Worm (Caenorhabditis elegans) whole organism, young adult: ENCODE measurements around the gene C44C10.15.

Source experiments
- B0019.2 ChIP-seq: fragments of 200-800 bp; sonication (Bioruptor generic); conservative IDR thresholded peaks from 2 replicates; pipeline ENCODE4 v1.3.6; 2022; ENCODE audit warnings: missing genetic modification reagents, missing genetic modification characterization, missing compliant biosample characterization
- B0035.1 ChIP-seq: sonication (generic microtip); optimal IDR thresholded peaks from 2 replicates; lab custom pipeline; 2016; ENCODE audit warnings: missing genetic modification characterization, mild to moderate bottlenecking, missing compliant biosample characterization, missing genotype, missing genetic modification reagents
- B0261.1 ChIP-seq: sonication (generic microtip); optimal IDR thresholded peaks from 2 replicates; lab custom pipeline; 2016; ENCODE audit warnings: mild to moderate bottlenecking, missing genetic modification characterization, moderate library complexity, missing compliant biosample characterization
- F57A8.1 ChIP-seq: fragments of 200-800 bp; sonication (Bioruptor generic); optimal IDR thresholded peaks from 2 replicates; lab custom pipeline; 2018; ENCODE audit warnings: mild to moderate bottlenecking, missing genetic modification characterization, moderate library complexity, missing compliant biosample characterization
- K12H6.12 ChIP-seq: fragments of 200-800 bp; sonication (Bioruptor generic); optimal IDR thresholded peaks from 2 replicates; lab custom pipeline; 2018; ENCODE audit warnings: mild to moderate bottlenecking, missing genetic modification characterization, missing compliant biosample characterization
- T26A5.8 ChIP-seq: sonication (generic microtip); optimal IDR thresholded peaks from 2 replicates; lab custom pipeline; 2016; ENCODE audit warnings: missing genetic modification characterization, missing compliant biosample characterization
- Y53F4B.3 ChIP-seq: fragments of 200-800 bp; sonication (Bioruptor generic); IDR thresholded peaks from 2 replicates; pipeline ENCODE4 v1.3.6; 2022; ENCODE audit warnings: missing genetic modification reagents, missing genetic modification characterization, missing compliant biosample characterization
- Y56A3A.18 ChIP-seq: fragments of 200-800 bp; sonication (Bioruptor generic); IDR thresholded peaks from 2 replicates; pipeline ENCODE4 v1.3.6; 2022; ENCODE audit warnings: missing genetic modification reagents, missing genetic modification characterization, missing compliant biosample characterization
- aptf-2 ChIP-seq: fragments of 200-800 bp; sonication (Bioruptor generic); conservative IDR thresholded peaks from 2 replicates; pipeline ENCODE4 v1.3.6; 2022; ENCODE audit warnings: missing genetic modification reagents, missing genetic modification characterization, missing compliant biosample characterization
- attf-3 ChIP-seq: fragments of 200-800 bp; sonication (Bioruptor generic); conservative IDR thresholded peaks from 2 replicates; pipeline ENCODE4 v1.3.6; 2022; ENCODE audit warnings: missing genetic modification reagents, missing genetic modification characterization, missing compliant biosample characterization
- cebp-1 ChIP-seq, 2 experiments: fragments of 200-800 bp in 1 of 2; sonication (Bioruptor generic) in 1 of 2; sonication (generic microtip) in 1 of 2; IDR thresholded peaks in 1 of 2; optimal IDR thresholded peaks in 1 of 2; 2 replicates each; pipeline versions ENCODE4 v1.3.6 to Lab custom; 2017 to 2022; ENCODE audit warnings: missing compliant biosample characterization in 2 of 2, missing genetic modification characterization in 2 of 2, mild to moderate bottlenecking in 1 of 2, missing genetic modification reagents in 1 of 2, moderate library complexity in 1 of 2
- cebp-2 ChIP-seq: fragments of 200-800 bp; sonication (Bioruptor generic); IDR thresholded peaks from 2 replicates; pipeline ENCODE4 v1.3.6; 2022; ENCODE audit warnings: missing genetic modification characterization, missing compliant biosample characterization
- ceh-100 ChIP-seq: fragments of 200-800 bp; sonication (Bioruptor generic); IDR thresholded peaks from 2 replicates; pipeline ENCODE4 v1.3.6; 2022; ENCODE audit warnings: missing genetic modification reagents, missing genetic modification characterization, missing compliant biosample characterization
- ceh-58 ChIP-seq: fragments of 200-800 bp; sonication (Bioruptor generic); IDR thresholded peaks from 2 replicates; pipeline ENCODE4 v1.3.6; 2022; ENCODE audit warnings: missing genetic modification characterization, missing compliant biosample characterization
- ceh-91 ChIP-seq: fragments of 200-800 bp; sonication (Bioruptor generic); IDR thresholded peaks from 2 replicates; pipeline ENCODE4 v1.3.6; 2022; ENCODE audit warnings: missing genetic modification reagents, missing genetic modification characterization, missing compliant biosample characterization
- dox-1 ChIP-seq: fragments of 200-800 bp; sonication (Bioruptor generic); IDR thresholded peaks from 2 replicates; pipeline ENCODE4 v1.3.6; 2022; ENCODE audit warnings: missing genetic modification reagents, missing genetic modification characterization, missing compliant biosample characterization
- dpl-1 ChIP-seq: fragments of 150-350 bp; optimal IDR thresholded peaks from 2 replicates; lab custom pipeline; 2014; ENCODE audit warnings: missing biosample characterization, missing genetic modification reagents, missing genetic modification characterization
- egrh-3 ChIP-seq: fragments of 200-800 bp; sonication (Bioruptor generic); IDR thresholded peaks from 2 replicates; pipeline ENCODE4 v1.3.6; 2022; ENCODE audit warnings: missing genetic modification reagents, missing genetic modification characterization, missing compliant biosample characterization
- hlh-26 ChIP-seq: fragments of 200-800 bp; sonication (Bioruptor generic); conservative IDR thresholded peaks from 2 replicates; pipeline ENCODE4 v1.3.6; 2022; ENCODE audit warnings: missing genetic modification reagents, missing genetic modification characterization, missing compliant biosample characterization
- hrde-1 ChIP-seq: sonication (generic microtip); optimal IDR thresholded peaks from 2 replicates; lab custom pipeline; 2016; ENCODE audit warnings: missing genetic modification characterization, mild to moderate bottlenecking, missing compliant biosample characterization, moderate library complexity, missing genotype, missing genetic modification reagents, borderline replicate concordance
- lag-1 ChIP-seq: fragments of 200-800 bp; sonication (Bioruptor generic); IDR thresholded peaks from 2 replicates; pipeline ENCODE4 v1.3.6; 2022; ENCODE audit warnings: missing genetic modification reagents, missing genetic modification characterization, missing compliant biosample characterization
- let-526 ChIP-seq: fragments of 200-800 bp; sonication (Bioruptor generic); IDR thresholded peaks from 2 replicates; pipeline ENCODE4 v1.3.6; 2022; ENCODE audit warnings: missing genetic modification reagents, missing genetic modification characterization, missing compliant biosample characterization
- lin-54 ChIP-seq: fragments of 200-800 bp; sonication (Bioruptor generic); optimal IDR thresholded peaks from 2 replicates; lab custom pipeline; 2018; ENCODE audit warnings: mild to moderate bottlenecking, missing genetic modification characterization, missing compliant biosample characterization
- mxl-1 ChIP-seq: sonication (generic microtip); optimal IDR thresholded peaks from 2 replicates; lab custom pipeline; 2016; ENCODE audit warnings: missing genetic modification characterization, missing compliant biosample characterization
- nhr-179 ChIP-seq: sonication (generic microtip); optimal IDR thresholded peaks from 2 replicates; lab custom pipeline; 2016; ENCODE audit warnings: mild to moderate bottlenecking, missing genetic modification characterization, missing compliant biosample characterization
- nhr-80 ChIP-seq: sonication (generic microtip); optimal IDR thresholded peaks from 2 replicates; lab custom pipeline; 2016; ENCODE audit warnings: missing genetic modification characterization, missing compliant biosample characterization
- pbrm-1 ChIP-seq: fragments of 200-800 bp; sonication (Bioruptor generic); IDR thresholded peaks from 2 replicates; pipeline ENCODE4 v1.3.6; 2022; ENCODE audit warnings: missing genetic modification reagents, missing genetic modification characterization, missing compliant biosample characterization
- repo-1 ChIP-seq: sonication (generic microtip); optimal IDR thresholded peaks from 2 replicates; lab custom pipeline; 2017; ENCODE audit warnings: mild to moderate bottlenecking, missing genetic modification characterization, missing compliant biosample characterization
- rpc-1 ChIP-seq, 2 experiments: fragments of 150-350 bp in 1 of 2; sonication (generic microtip) in 1 of 2; optimal IDR thresholded peaks; 2 replicates each; lab custom pipeline; 2014 to 2018; ENCODE audit warnings: missing biosample characterization in 1 of 2, missing genetic modification characterization in 1 of 2, missing genetic modification reagents in 1 of 2, missing genotype in 1 of 2
- snpc-4 ChIP-seq, 5 experiments: fragments of 150-350 bp in 1 of 5; sonication (generic microtip) in 4 of 5; optimal IDR thresholded peaks; 2 replicates each; lab custom pipeline; 2014 to 2018; ENCODE audit warnings: missing genetic modification characterization in 5 of 5, missing biosample characterization in 3 of 5, antibody characterized with exemption in 2 of 5, mild to moderate bottlenecking in 2 of 5, missing compliant biosample characterization in 2 of 5, missing genotype in 2 of 5, moderate library complexity in 2 of 5, missing genetic modification reagents in 1 of 5
- tbp1 ChIP-seq: fragments of 200-800 bp; sonication (Bioruptor generic); optimal IDR thresholded peaks from 2 replicates; lab custom pipeline; 2018; ENCODE audit warnings: mild to moderate bottlenecking, missing genetic modification characterization, missing compliant biosample characterization
- zfh-2 ChIP-seq: fragments of 200-800 bp; sonication (Bioruptor generic); conservative IDR thresholded peaks from 2 replicates; pipeline ENCODE4 v1.3.6; 2022; ENCODE audit warnings: missing genetic modification reagents, missing genetic modification characterization, missing compliant biosample characterization
- ztf-18 ChIP-seq: sonication (generic microtip); optimal IDR thresholded peaks from 2 replicates; lab custom pipeline; 2016; ENCODE audit warnings: missing genotype, mild to moderate bottlenecking, missing genetic modification characterization, missing compliant biosample characterization
- ztf-6 ChIP-seq: fragments of 200-800 bp; sonication (Bioruptor generic); IDR thresholded peaks from 2 replicates; pipeline ENCODE4 v1.3.6; 2022; ENCODE audit warnings: missing genetic modification reagents, missing genetic modification characterization, missing compliant biosample characterization

The C44C10.15 gene

ce11 chrX:11725646-11726045, 25.5 kb upstream of the C44C10.15 start:
- no peak for TF ChIP-seq egrh-3 (GFP tag; lab: Robert Waterston, UW)

DNA sequence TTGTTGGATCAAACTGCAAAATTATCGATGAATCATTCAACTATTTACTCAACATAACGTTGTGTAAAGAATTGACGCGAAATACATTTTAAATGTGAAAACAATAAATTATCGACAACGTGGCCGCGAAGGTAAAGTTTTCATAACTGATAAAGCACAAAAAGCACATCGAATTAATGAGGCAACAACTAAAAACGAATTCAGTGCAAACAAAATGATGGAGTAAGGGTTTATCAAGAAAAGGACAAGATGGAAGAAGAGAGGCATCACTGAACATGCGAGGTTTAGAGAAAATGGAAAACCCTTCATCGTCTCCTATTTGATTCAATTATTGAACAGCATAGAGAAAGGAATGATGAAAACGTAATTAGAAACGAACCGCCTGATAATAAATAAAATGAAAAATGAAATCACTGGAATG, 23.6 kb upstream of the C44C10.15 start, which contains the start of gene D1053.4:
Gene D1053.4 (minus strand): TSS at position 20 of the 421 bp plus-strand sequence.
- TF ChIP-seq nhr-80 (tag; lab: Kevin White, UChicago) (peak; percentile 81), egrh-3 (GFP tag; lab: Robert Waterston, UW) (no peak), rpc-1 (optimal IDR thresholded peaks at IDR 0.05; lab: Kevin White, UChicago) (no peak), rpc-1 (tag; optimal IDR thresholded peaks at IDR 0.05; lab: Kevin White, UChicago) (no peak)

- TF ChIP-seq hrde-1 (tag; lab: Kevin White, UChicago) = no peak
- peak; percentile 5 for TF ChIP-seq nhr-80 (tag; lab: Kevin White, UChicago)
- TF ChIP-seq, all 124 proteins: peak for 1
Measured at ce11 chrX:11720058-11720457, 19.9 kb upstream of the C44C10.15 start.

DNA sequence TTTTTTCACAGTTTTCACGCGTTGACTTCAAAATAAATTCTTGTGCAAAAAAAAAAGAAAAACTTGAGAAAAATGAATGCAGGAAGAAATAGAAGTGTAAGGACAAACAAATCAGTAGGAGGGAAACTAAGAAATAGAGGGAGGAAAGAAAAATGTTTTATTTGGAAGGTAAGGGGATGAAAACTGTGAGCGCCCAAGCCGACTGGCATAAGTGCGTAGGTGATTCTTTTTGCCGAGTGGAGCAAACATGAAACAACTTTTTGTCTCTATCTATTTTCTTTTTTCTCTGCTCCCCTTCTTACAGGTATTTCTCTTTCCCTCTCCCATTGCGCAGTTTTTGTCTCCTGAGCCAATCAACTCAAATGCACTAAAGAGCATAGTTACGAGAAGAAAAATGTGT, 18.6 kb upstream of the C44C10.15 start:
- TF ChIP-seq cebp-1 (GFP tag; IDR thresholded peaks at IDR 0.05; lab: Robert Waterston, UW) (no peak), cebp-1 (tag; optimal IDR thresholded peaks at IDR 0.05; lab: Kevin White, UChicago) (no peak), ztf-6 (GFP tag; lab: Robert Waterston, UW) (no peak), F57A8.1 (GFP tag; lab: Kevin White, UChicago) (no peak), let-526 (GFP tag; lab: Robert Waterston, UW) (no peak), B0019.2 (GFP tag; lab: Robert Waterston, UW) (no peak), B0261.1 (no peak), dox-1 (GFP tag; lab: Robert Waterston, UW) (no peak), nhr-179 (tag; lab: Kevin White, UChicago) (no peak), ceh-91 (GFP tag; lab: Robert Waterston, UW) (no peak), T26A5.8 (tag; lab: Kevin White, UChicago) (no peak), lin-54 (GFP tag; lab: Kevin White, UChicago) (no peak), Y53F4B.3 (GFP tag; lab: Robert Waterston, UW) (no peak), zfh-2 (no peak), cebp-2 (GFP tag; lab: Robert Waterston, UW) (no peak), ceh-58 (GFP tag; lab: Robert Waterston, UW) (no peak), ztf-18 (no peak), pbrm-1 (GFP tag; lab: Robert Waterston, UW) (no peak), tbp1 (GFP tag; lab: Kevin White, UChicago) (no peak)
- TF ChIP-seq, all 124 proteins: peak for 0

DNA sequence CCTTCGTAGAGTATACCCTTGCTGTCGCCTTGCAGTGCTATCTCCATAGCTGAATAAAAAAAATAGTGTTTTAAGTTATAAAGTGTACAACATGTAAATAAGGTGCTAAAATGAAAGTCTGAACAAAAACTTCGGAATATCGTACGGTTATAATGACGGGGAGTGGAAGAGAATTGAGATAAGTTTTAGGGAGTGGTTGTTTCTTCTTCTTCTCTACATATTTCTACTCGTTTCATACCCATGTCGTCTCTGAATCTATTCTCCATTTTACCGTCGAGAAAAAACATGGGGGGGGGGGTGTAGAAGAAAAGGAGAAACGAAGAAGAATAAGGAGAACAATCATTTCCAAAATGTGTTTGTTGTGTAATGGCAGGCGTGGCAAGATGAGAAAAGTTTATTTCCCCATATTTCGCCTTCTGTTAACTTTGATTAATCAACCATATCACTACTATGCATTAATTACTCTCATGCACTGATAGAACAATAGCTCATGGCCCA, 16.3 kb upstream of the C44C10.15 start, which contains the start of gene C44C10.9:
Gene C44C10.9 (minus strand): TSS at position 51 of the 498 bp plus-strand sequence.
- TF ChIP-seq lag-1 (GFP tag; lab: Robert Waterston, UW) (no peak), B0035.1 (tag; lab: Kevin White, UChicago) (no peak), mxl-1 (tag; lab: Kevin White, UChicago) (no peak), ceh-100 (GFP tag; lab: Robert Waterston, UW) (no peak), Y56A3A.18 (GFP tag; lab: Robert Waterston, UW) (no peak), snpc-4 (GFP tag; optimal IDR thresholded peaks at IDR 0.05; lab: Kevin White, UChicago) (no peak), snpc-4 (tag; optimal IDR thresholded peaks at IDR 0.05; lab: Kevin White, UChicago) (no peak), aptf-2 (no peak), K12H6.12 (tag; lab: Kevin White, UChicago) (no peak), repo-1 (tag; lab: Kevin White, UChicago) (no peak), ztf-18 (no peak), dpl-1 (GFP tag; lab: Kevin White, UChicago) (no peak), attf-3 (no peak), hlh-26 (GFP tag; lab: Robert Waterston, UW) (no peak)
